Fruit fly (Drosophila melanogaster): Measurements from ENCODE around the gene CG4565.

Gene CG4565

dm6 chr3R:10885422-10886081 lies 33.0 kb downstream of the CG4565 start, which contains the start of gene Leash (continued):
- no peak for TF ChIP-seq CG6254 (GFP tag; optimal IDR thresholded peaks at IDR 0.05)
- no peak for TF ChIP-seq CG4820 (GFP tag; optimal IDR thresholded peaks at IDR 0.05)
- no peak for TF ChIP-seq BtbVII (GFP tag; optimal IDR thresholded peaks at IDR 0.05)
- TF ChIP-seq fd64A (GFP tag; optimal IDR thresholded peaks at IDR 0.05) = no peak
- TF ChIP-seq CG10979 (tag; optimal IDR thresholded peaks at IDR 0.05) = no peak
- TF ChIP-seq CG3407 (GFP tag; optimal IDR thresholded peaks at IDR 0.05) = no peak
- no peak for TF ChIP-seq Kr (GFP tag; optimal IDR thresholded peaks at IDR 0.05)
- TF ChIP-seq unc-4 (GFP tag; IDR thresholded peaks at IDR 0.05; ENCODE audit: partially characterized antibody) = peak; percentile 60; the same call in 1 of the 2 replicates
- no peak for TF ChIP-seq Oli (tag; optimal IDR thresholded peaks at IDR 0.05)
- TF ChIP-seq tio (GFP tag; optimal IDR thresholded peaks at IDR 0.05) = no peak
- no peak for TF ChIP-seq maf-S (GFP tag; optimal IDR thresholded peaks at IDR 0.05)
- TF ChIP-seq Atf-2 (GFP tag; optimal IDR thresholded peaks at IDR 0.05) = no peak
- TF ChIP-seq CG4328 (GFP tag; optimal IDR thresholded peaks at IDR 0.05) = no peak
- no peak for TF ChIP-seq HmgD (GFP tag; optimal IDR thresholded peaks at IDR 0.05)
- no peak for TF ChIP-seq Fer2 (tag; optimal IDR thresholded peaks at IDR 0.05)
- TF ChIP-seq CG10431 (GFP tag; optimal IDR thresholded peaks at IDR 0.05) = no peak
- no peak for TF ChIP-seq jigr1 (GFP tag; IDR thresholded peaks at IDR 0.05)
- TF ChIP-seq jumu (GFP tag; optimal IDR thresholded peaks at IDR 0.05) = no peak
- no peak for TF ChIP-seq Hey (tag; optimal IDR thresholded peaks at IDR 0.05)
- no peak for TF ChIP-seq CG4424 (GFP tag; optimal IDR thresholded peaks at IDR 0.05)
- no peak for TF ChIP-seq D (optimal IDR thresholded peaks at IDR 0.05)
- no peak for TF ChIP-seq D (GFP tag; optimal IDR thresholded peaks at IDR 0.05)
- no peak for TF ChIP-seq ttk (GFP tag; IDR thresholded peaks at IDR 0.05)
- TF ChIP-seq tx (GFP tag; optimal IDR thresholded peaks at IDR 0.05) = no peak
- TF ChIP-seq CG18764 (GFP tag; optimal IDR thresholded peaks at IDR 0.05) = no peak
- TF ChIP-seq Sry-β (GFP tag; optimal IDR thresholded peaks at IDR 0.05) = peak; percentile 29
- TF ChIP-seq mam (GFP tag; optimal IDR thresholded peaks at IDR 0.05) = no peak
- no peak for TF ChIP-seq ab (GFP tag; optimal IDR thresholded peaks at IDR 0.05)
- TF ChIP-seq CG10209 (GFP tag; optimal IDR thresholded peaks at IDR 0.05) = no peak
- TF ChIP-seq Fer1 (GFP tag; optimal IDR thresholded peaks at IDR 0.05) = peak; percentile 10
- TF ChIP-seq PHDP (tag; optimal IDR thresholded peaks at IDR 0.05) = no peak
- peak; percentile 28 for TF ChIP-seq MESR4 (GFP tag; optimal IDR thresholded peaks at IDR 0.05)
- no peak for TF ChIP-seq HLHmδ (GFP tag; optimal IDR thresholded peaks at IDR 0.05)
- TF ChIP-seq CG8388 (GFP tag; optimal IDR thresholded peaks at IDR 0.05) = no peak
- no peak for TF ChIP-seq CG11696 (GFP tag; IDR thresholded peaks at IDR 0.05)
- TF ChIP-seq CG17912 (GFP tag; optimal IDR thresholded peaks at IDR 0.05) = no peak
- no peak; the same call in 2 of the 3 replicates for TF ChIP-seq mld (GFP tag; IDR thresholded peaks at IDR 0.05; ENCODE audit: partially characterized antibody)
- peak; percentile 57 for TF ChIP-seq CG3163 (GFP tag; optimal IDR thresholded peaks at IDR 0.05)
- TF ChIP-seq CG15601 (tag; optimal IDR thresholded peaks at IDR 0.05) = no peak
- TF ChIP-seq wor (GFP tag; IDR thresholded peaks at IDR 0.05) = no peak
- TF ChIP-seq Dfd (GFP tag; optimal IDR thresholded peaks at IDR 0.05) = no peak
- 0 out of 3 replicates have a peak, but pooled peaks have one; percentile 7 for TF ChIP-seq Optix (GFP tag; IDR thresholded peaks at IDR 0.05)
- no peak for TF ChIP-seq CG7556 (GFP tag; optimal IDR thresholded peaks at IDR 0.05)
- TF ChIP-seq pum (GFP tag; optimal IDR thresholded peaks at IDR 0.05) = no peak
- no peak for TF ChIP-seq CG10565 (GFP tag; optimal IDR thresholded peaks at IDR 0.05)
- TF ChIP-seq Lim3 (GFP tag; IDR thresholded peaks at IDR 0.05) = no peak
- no peak for TF ChIP-seq CG13775 (GFP tag; optimal IDR thresholded peaks at IDR 0.05)
- no peak; the same call in 2 of the 3 replicates for TF ChIP-seq zen2 (GFP tag; IDR thresholded peaks at IDR 0.05; ENCODE audit: partially characterized antibody)
- TF ChIP-seq Ets97D (GFP tag; optimal IDR thresholded peaks at IDR 0.05) = no peak
- no peak for TF ChIP-seq CG13894 (tag; optimal IDR thresholded peaks at IDR 0.05)

Measured in whole organism, embryonic.